Fruit fly (Drosophila melanogaster): Measurements from ENCODE around the gene Cog8.

DNA sequence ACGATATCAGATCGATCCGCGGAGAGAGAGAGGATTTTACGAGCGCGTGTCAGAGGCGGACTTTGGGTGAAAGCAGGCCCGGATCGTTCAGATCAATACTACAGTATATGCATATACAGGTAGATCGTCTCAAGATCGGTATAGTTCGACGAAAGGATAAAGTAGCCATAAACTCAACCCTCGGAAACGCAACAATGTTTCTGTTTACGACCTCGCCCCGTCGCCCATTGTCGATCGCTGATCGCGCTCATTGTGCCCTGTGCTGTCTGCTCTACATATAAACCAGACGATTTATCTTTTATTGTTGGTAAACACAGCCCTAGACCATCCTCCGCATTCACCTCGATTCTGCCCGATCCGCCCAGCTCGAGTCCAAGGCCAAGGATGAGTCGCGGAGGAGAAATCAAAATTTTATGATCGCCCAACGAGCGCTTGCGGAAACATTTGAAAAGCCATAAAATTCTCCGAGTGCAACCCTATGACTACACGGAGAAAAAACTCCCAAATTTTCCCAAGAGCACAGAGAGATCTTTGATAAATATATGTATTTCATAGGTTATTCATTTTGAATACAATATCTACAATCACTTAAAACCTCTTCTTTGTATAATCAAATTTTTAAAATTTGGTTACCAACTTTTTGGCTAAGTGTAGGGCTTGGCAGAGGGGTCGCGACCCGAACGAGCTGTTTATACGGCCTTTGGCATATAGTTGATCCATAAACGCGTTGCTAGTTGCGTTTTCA is 46.0 kb downstream of the Cog8 start:
- TF ChIP-seq Clk (GFP tag; optimal IDR thresholded peaks at IDR 0.05) (no peak), cnc (optimal IDR thresholded peaks at IDR 0.05) (no peak), Mnt (GFP tag; optimal IDR thresholded peaks at IDR 0.05) (no peak), Hr96 (GFP tag; optimal IDR thresholded peaks at IDR 0.05) (no peak), CG14711 (tag; optimal IDR thresholded peaks at IDR 0.05) (no peak), ovo (GFP tag; optimal IDR thresholded peaks at IDR 0.05) (no peak), CG7101 (tag; optimal IDR thresholded peaks at IDR 0.05) (no peak), CG33017 (tag; optimal IDR thresholded peaks at IDR 0.05) (no peak), kay (GFP tag; ENCODE audit: borderline replicate concordance) (no peak), tj (GFP tag; optimal IDR thresholded peaks at IDR 0.05) (no peak), Crg-1 (GFP tag; optimal IDR thresholded peaks at IDR 0.05) (no peak), toe (GFP tag; optimal IDR thresholded peaks at IDR 0.05) (no peak)
